Worm (Caenorhabditis elegans) whole organism, young adult: ENCODE measurements around the gene F40F8.3.
A peak's percentile ranks its signal among the peaks of the same experiment; 100 is the strongest.

Experiments
- B0035.1 ChIP-seq: sonication (generic microtip); optimal IDR thresholded peaks from 2 replicates; lab custom pipeline; 2016; ENCODE audit warnings: missing genetic modification characterization, mild to moderate bottlenecking, missing compliant biosample characterization, missing genotype, missing genetic modification reagents
- B0261.1 ChIP-seq: sonication (generic microtip); optimal IDR thresholded peaks from 2 replicates; lab custom pipeline; 2016; ENCODE audit warnings: mild to moderate bottlenecking, missing genetic modification characterization, moderate library complexity, missing compliant biosample characterization
- F49E8.2 ChIP-seq: sonication (generic microtip); optimal IDR thresholded peaks from 3 replicates; lab custom pipeline; 2017; ENCODE audit warnings: missing genetic modification characterization, mild to moderate bottlenecking, missing compliant biosample characterization, antibody characterized with exemption, moderate library complexity; ENCODE audit not compliant: insufficient read depth
- F57A8.1 ChIP-seq: fragments of 200-800 bp; sonication (Bioruptor generic); optimal IDR thresholded peaks from 2 replicates; lab custom pipeline; 2018; ENCODE audit warnings: mild to moderate bottlenecking, missing genetic modification characterization, moderate library complexity, missing compliant biosample characterization
- K12H6.12 ChIP-seq: fragments of 200-800 bp; sonication (Bioruptor generic); optimal IDR thresholded peaks from 2 replicates; lab custom pipeline; 2018; ENCODE audit warnings: mild to moderate bottlenecking, missing genetic modification characterization, missing compliant biosample characterization
- T07F8.4 ChIP-seq: sonication (generic microtip); optimal IDR thresholded peaks from 2 replicates; lab custom pipeline; 2016; ENCODE audit warnings: mild to moderate bottlenecking, missing genetic modification characterization, moderate library complexity, missing compliant biosample characterization
- T26A5.8 ChIP-seq: sonication (generic microtip); optimal IDR thresholded peaks from 2 replicates; lab custom pipeline; 2016; ENCODE audit warnings: missing genetic modification characterization, missing compliant biosample characterization
- Y53G8AR.9 ChIP-seq: fragments of 200-800 bp; sonication (Bioruptor generic); conservative IDR thresholded peaks from 2 replicates; pipeline ENCODE4 v1.3.6; 2022; ENCODE audit warnings: missing genetic modification reagents, missing genetic modification characterization, missing compliant biosample characterization
- ZK185.1 ChIP-seq: sonication (generic microtip); optimal IDR thresholded peaks from 2 replicates; lab custom pipeline; 2016; ENCODE audit warnings: mild to moderate bottlenecking, missing genetic modification characterization, missing compliant biosample characterization; ENCODE audit not compliant: poor library complexity, severe bottlenecking
- atf-7 ChIP-seq: sonication (generic microtip); optimal IDR thresholded peaks from 2 replicates; lab custom pipeline; 2017; ENCODE audit warnings: mild to moderate bottlenecking, missing genetic modification characterization, missing compliant biosample characterization
- attf-6 ChIP-seq: fragments of 200-800 bp; sonication (Bioruptor generic); IDR thresholded peaks from 2 replicates; pipeline ENCODE4 v1.3.6; 2022; ENCODE audit warnings: missing genetic modification reagents, missing genetic modification characterization, missing compliant biosample characterization
- bed-1 ChIP-seq: fragments of 200-800 bp; sonication (Bioruptor generic); IDR thresholded peaks from 2 replicates; pipeline ENCODE4 v1.3.6; 2022; ENCODE audit warnings: missing genetic modification reagents, missing genetic modification characterization, missing compliant biosample characterization
- bed-2 ChIP-seq: fragments of 200-800 bp; sonication (Bioruptor generic); IDR thresholded peaks from 2 replicates; pipeline ENCODE4 v1.3.6; 2022; ENCODE audit warnings: missing genetic modification reagents, missing genetic modification characterization, missing compliant biosample characterization
- ceh-40 ChIP-seq: fragments of 200-800 bp; sonication (Bioruptor generic); IDR thresholded peaks from 2 replicates; pipeline ENCODE4 v1.3.6; 2022; ENCODE audit warnings: missing genetic modification characterization, missing compliant biosample characterization
- ceh-58 ChIP-seq: fragments of 200-800 bp; sonication (Bioruptor generic); IDR thresholded peaks from 2 replicates; pipeline ENCODE4 v1.3.6; 2022; ENCODE audit warnings: missing genetic modification characterization, missing compliant biosample characterization
- chd-7 ChIP-seq: sonication (generic microtip); optimal IDR thresholded peaks from 2 replicates; lab custom pipeline; 2016; ENCODE audit warnings: mild to moderate bottlenecking, missing genetic modification characterization, moderate library complexity, missing compliant biosample characterization
- dox-1 ChIP-seq: fragments of 200-800 bp; sonication (Bioruptor generic); IDR thresholded peaks from 2 replicates; pipeline ENCODE4 v1.3.6; 2022; ENCODE audit warnings: missing genetic modification reagents, missing genetic modification characterization, missing compliant biosample characterization
- efl-1 ChIP-seq: fragments of 150-350 bp; optimal IDR thresholded peaks from 2 replicates; lab custom pipeline; 2014; ENCODE audit warnings: missing biosample characterization, missing genetic modification reagents, missing genetic modification characterization
- fkh-3 ChIP-seq: sonication (generic microtip); optimal IDR thresholded peaks from 2 replicates; lab custom pipeline; 2016; ENCODE audit warnings: mild to moderate bottlenecking, missing genetic modification characterization, missing compliant biosample characterization
- hlh-12 ChIP-seq: sonication (generic microtip); optimal IDR thresholded peaks from 2 replicates; lab custom pipeline; 2016; ENCODE audit warnings: missing genetic modification characterization, missing compliant biosample characterization
- hrde-1 ChIP-seq: sonication (generic microtip); optimal IDR thresholded peaks from 2 replicates; lab custom pipeline; 2016; ENCODE audit warnings: missing genetic modification characterization, mild to moderate bottlenecking, missing compliant biosample characterization, moderate library complexity, missing genotype, missing genetic modification reagents, borderline replicate concordance
- lag-1 ChIP-seq: fragments of 200-800 bp; sonication (Bioruptor generic); IDR thresholded peaks from 2 replicates; pipeline ENCODE4 v1.3.6; 2022; ENCODE audit warnings: missing genetic modification reagents, missing genetic modification characterization, missing compliant biosample characterization
- let-526 ChIP-seq: fragments of 200-800 bp; sonication (Bioruptor generic); IDR thresholded peaks from 2 replicates; pipeline ENCODE4 v1.3.6; 2022; ENCODE audit warnings: missing genetic modification reagents, missing genetic modification characterization, missing compliant biosample characterization
- let-607 ChIP-seq, 2 experiments: fragments of 200-800 bp in 1 of 2; sonication (Bioruptor generic) in 1 of 2; sonication (generic microtip) in 1 of 2; optimal IDR thresholded peaks; 2 replicates each; lab custom pipeline; 2016 to 2018; ENCODE audit warnings: mild to moderate bottlenecking in 2 of 2, missing compliant biosample characterization in 2 of 2, missing genetic modification characterization in 2 of 2, moderate library complexity in 2 of 2, missing genotype in 1 of 2
- lin-26 ChIP-seq: fragments of 200-800 bp; sonication (Bioruptor generic); IDR thresholded peaks from 2 replicates; pipeline ENCODE4 v1.3.6; 2022; ENCODE audit warnings: missing genetic modification reagents, missing genetic modification characterization, missing compliant biosample characterization
- lsl-1 ChIP-seq: fragments of 200-800 bp; sonication (Bioruptor generic); optimal IDR thresholded peaks from 2 replicates; lab custom pipeline; 2018; ENCODE audit warnings: mild to moderate bottlenecking, missing genetic modification characterization, moderate library complexity, missing compliant biosample characterization
- madf-3 ChIP-seq: fragments of 200-800 bp; sonication (Bioruptor generic); IDR thresholded peaks from 2 replicates; pipeline ENCODE4 v1.3.6; 2022; ENCODE audit warnings: missing genetic modification reagents, missing genetic modification characterization, missing compliant biosample characterization
- mcd-1 ChIP-seq: fragments of 200-800 bp; sonication (Bioruptor generic); IDR thresholded peaks from 2 replicates; pipeline ENCODE4 v1.3.6; 2022; ENCODE audit warnings: missing genetic modification reagents, missing genetic modification characterization, missing compliant biosample characterization
- mel-28 ChIP-seq: sonication (generic microtip); optimal IDR thresholded peaks from 2 replicates; lab custom pipeline; 2016; ENCODE audit warnings: borderline replicate concordance, mild to moderate bottlenecking, missing genetic modification characterization, missing compliant biosample characterization
- mes-4 ChIP-seq: sonication (generic microtip); optimal IDR thresholded peaks from 2 replicates; lab custom pipeline; 2016; ENCODE audit warnings: missing genotype, missing genetic modification characterization, missing compliant biosample characterization
- mxl-1 ChIP-seq: sonication (generic microtip); optimal IDR thresholded peaks from 2 replicates; lab custom pipeline; 2016; ENCODE audit warnings: missing genetic modification characterization, missing compliant biosample characterization
- nhr-179 ChIP-seq: sonication (generic microtip); optimal IDR thresholded peaks from 2 replicates; lab custom pipeline; 2016; ENCODE audit warnings: mild to moderate bottlenecking, missing genetic modification characterization, missing compliant biosample characterization
- pha-4 ChIP-seq: fragments of 150-350 bp; sonication (generic microtip); optimal IDR thresholded peaks from 2 replicates; lab custom pipeline; 2014; ENCODE audit warnings: missing biosample characterization, missing genetic modification reagents, missing genetic modification characterization
- repo-1 ChIP-seq: sonication (generic microtip); optimal IDR thresholded peaks from 2 replicates; lab custom pipeline; 2017; ENCODE audit warnings: mild to moderate bottlenecking, missing genetic modification characterization, missing compliant biosample characterization
- rpc-1 ChIP-seq, 2 experiments: fragments of 150-350 bp in 1 of 2; sonication (generic microtip) in 1 of 2; optimal IDR thresholded peaks; 2 replicates each; lab custom pipeline; 2014 to 2018; ENCODE audit warnings: missing biosample characterization in 1 of 2, missing genetic modification characterization in 1 of 2, missing genetic modification reagents in 1 of 2, missing genotype in 1 of 2
- sdz-38 ChIP-seq: sonication (generic microtip); optimal IDR thresholded peaks from 2 replicates; lab custom pipeline; 2016; ENCODE audit warnings: missing genotype, missing genetic modification characterization, missing compliant biosample characterization
- sea-2 ChIP-seq: fragments of 200-800 bp; sonication (Bioruptor generic); IDR thresholded peaks from 2 replicates; pipeline ENCODE4 v1.3.6; 2022; ENCODE audit warnings: missing genetic modification characterization, missing compliant biosample characterization
- snpc-1.1 ChIP-seq: sonication (generic microtip); optimal IDR thresholded peaks from 2 replicates; lab custom pipeline; 2017; ENCODE audit warnings: missing genetic modification characterization, mild to moderate bottlenecking, missing compliant biosample characterization, antibody characterized with exemption, moderate library complexity, missing genotype, missing genetic modification reagents; ENCODE audit not compliant: insufficient read depth
- snpc-1.3 ChIP-seq: sonication (generic microtip); optimal IDR thresholded peaks from 2 replicates; lab custom pipeline; 2017; ENCODE audit warnings: missing genetic modification characterization, mild to moderate bottlenecking, missing compliant biosample characterization, antibody characterized with exemption, moderate library complexity, missing genotype, missing genetic modification reagents; ENCODE audit not compliant: insufficient read depth
- somi-1 ChIP-seq: fragments of 200-800 bp; sonication (Bioruptor generic); optimal IDR thresholded peaks from 2 replicates; lab custom pipeline; 2018; ENCODE audit warnings: mild to moderate bottlenecking, missing genetic modification characterization, missing compliant biosample characterization
- tbx-9 ChIP-seq: sonication (generic microtip); optimal IDR thresholded peaks from 2 replicates; lab custom pipeline; 2016; ENCODE audit warnings: borderline replicate concordance, missing genetic modification characterization, inconsistent platforms, missing compliant biosample characterization
- tlf-1 ChIP-seq: fragments of 200-800 bp; sonication (Bioruptor generic); optimal IDR thresholded peaks from 2 replicates; lab custom pipeline; 2018; ENCODE audit warnings: mild to moderate bottlenecking, missing genetic modification characterization, missing compliant biosample characterization
- zfh-2 ChIP-seq: fragments of 200-800 bp; sonication (Bioruptor generic); conservative IDR thresholded peaks from 2 replicates; pipeline ENCODE4 v1.3.6; 2022; ENCODE audit warnings: missing genetic modification reagents, missing genetic modification characterization, missing compliant biosample characterization
- zim-3 ChIP-seq: sonication (generic microtip); optimal IDR thresholded peaks from 2 replicates; lab custom pipeline; 2017; ENCODE audit warnings: mild to moderate bottlenecking, missing genetic modification characterization, moderate library complexity, missing compliant biosample characterization
- ztf-18 ChIP-seq: sonication (generic microtip); optimal IDR thresholded peaks from 2 replicates; lab custom pipeline; 2016; ENCODE audit warnings: missing genotype, mild to moderate bottlenecking, missing genetic modification characterization, missing compliant biosample characterization
- ztf-22 ChIP-seq: fragments of 200-800 bp; sonication (Bioruptor generic); optimal IDR thresholded peaks from 2 replicates; lab custom pipeline; 2018; ENCODE audit warnings: mild to moderate bottlenecking, missing genetic modification characterization, moderate library complexity, missing compliant biosample characterization

Gene F40F8.3

ce11 chrII:11149866-11150685, 21.0 kb downstream of the F40F8.3 start (continued):
- peak; percentile 32 to 64 for TF ChIP-seq let-607 (tag; optimal IDR thresholded peaks at IDR 0.05; lab: Kevin White, UChicago)
- no peak; the same call in 1 of the 2 replicates for TF ChIP-seq dox-1
- peak; percentile 90 for TF ChIP-seq tlf-1
- peak; percentile 77 for TF ChIP-seq madf-3
- no peak for TF ChIP-seq efl-1 (GFP tag; lab: Kevin White, UChicago)
- no peak for TF ChIP-seq bed-2 (GFP tag; lab: Robert Waterston, UW)
- TF ChIP-seq ztf-18 (tag; lab: Kevin White, UChicago) = no peak
- 0 out of 2 replicates have a peak, but pooled peaks have one; percentile 10 for TF ChIP-seq attf-6
- no peak for TF ChIP-seq mxl-1
- no peak for TF ChIP-seq lsl-1
- peak; percentile 26 for TF ChIP-seq B0035.1 (tag; lab: Kevin White, UChicago)
- no peak for TF ChIP-seq pha-4
- no peak for TF ChIP-seq hrde-1 (tag; lab: Kevin White, UChicago)
- peak; percentile 63 for TF ChIP-seq mcd-1
- no peak for TF ChIP-seq snpc-1.3 (tag; lab: Kevin White, UChicago)
- no peak for TF ChIP-seq hlh-12
- TF ChIP-seq mes-4 = no peak
- no peak for TF ChIP-seq lag-1 (GFP tag; lab: Robert Waterston, UW)
- peak; percentile 12 for TF ChIP-seq B0261.1 (tag; lab: Kevin White, UChicago)
- peak; percentile 73 for TF ChIP-seq ztf-22 (GFP tag; lab: Kevin White, UChicago)
- TF ChIP-seq F57A8.1 (GFP tag; lab: Kevin White, UChicago) = no peak
- TF ChIP-seq somi-1 = no peak
- TF ChIP-seq rpc-1 (optimal IDR thresholded peaks at IDR 0.05; lab: Kevin White, UChicago) = no peak
- TF ChIP-seq rpc-1 (tag; optimal IDR thresholded peaks at IDR 0.05; lab: Kevin White, UChicago) = no peak
- TF ChIP-seq T07F8.4 (tag; lab: Kevin White, UChicago) = no peak
- no peak for TF ChIP-seq F49E8.2 (tag; lab: Kevin White, UChicago)
- no peak for TF ChIP-seq zfh-2 (GFP tag; lab: Robert Waterston, UW)
- peak; percentile 10 for TF ChIP-seq ZK185.1
- no peak for TF ChIP-seq ceh-40
- TF ChIP-seq let-526 = peak; percentile 71
- TF ChIP-seq snpc-1.1 (tag; lab: Kevin White, UChicago) = no peak
- TF ChIP-seq lin-26 (GFP tag; lab: Robert Waterston, UW) = 0 out of 2 replicates have a peak, but pooled peaks have one; percentile 32
- no peak for TF ChIP-seq bed-1 (GFP tag; lab: Robert Waterston, UW)
- peak; percentile 76 for TF ChIP-seq chd-7
- no peak for TF ChIP-seq tbx-9 (tag; lab: Kevin White, UChicago)
- TF ChIP-seq mel-28 = no peak
- no peak for TF ChIP-seq nhr-179
- no peak for TF ChIP-seq K12H6.12
- peak; percentile 19 for TF ChIP-seq fkh-3 (tag; lab: Kevin White, UChicago)
- TF ChIP-seq repo-1 (tag; lab: Kevin White, UChicago) = peak; percentile 91
- TF ChIP-seq Y53G8AR.9 (GFP tag; lab: Robert Waterston, UW) = peak; percentile 95
- no peak for TF ChIP-seq ceh-58 (GFP tag; lab: Robert Waterston, UW)
- TF ChIP-seq sdz-38 (tag; lab: Kevin White, UChicago) = no peak
- no peak for TF ChIP-seq zim-3 (tag; lab: Kevin White, UChicago)
- TF ChIP-seq atf-7 (tag; lab: Kevin White, UChicago) = peak; percentile 80
- TF ChIP-seq sea-2 (GFP tag; lab: Robert Waterston, UW) = no peak
- TF ChIP-seq T26A5.8 = no peak
